Fruit fly (Drosophila melanogaster) whole organism: ENCODE measurements around the gene CG8360.

Experiments
- CG8478 ChIP-seq: fragments of >200 bp; optimal IDR thresholded peaks from 2 replicates; lab custom pipeline; 2018; ENCODE audit warnings: inconsistent platforms
- Dll ChIP-seq: fragments of >200 bp; optimal IDR thresholded peaks from 2 replicates; lab custom pipeline; 2017
- EcR ChIP-seq, 2 experiments: fragments of >200 bp; optimal IDR thresholded peaks; 2 replicates each; lab custom pipeline; 2017; ENCODE audit warnings: missing biosample characterization in 2 of 2, missing genetic modification characterization in 2 of 2, missing genetic modification reagents in 2 of 2
- pan ChIP-seq: fragments of >200 bp; optimal IDR thresholded peaks from 2 replicates; lab custom pipeline; 2017
- psq ChIP-seq: fragments of >200 bp; optimal IDR thresholded peaks from 2 replicates; lab custom pipeline; 2017
- usp ChIP-seq: fragments of >200 bp; optimal IDR thresholded peaks from 2 replicates; lab custom pipeline; 2017; ENCODE audit warnings: missing biosample characterization, missing genetic modification characterization, mixed read lengths

dm6 chr2L:8198757-8199156, 14.0 kb upstream of the CG8360 start, which contains the start of gene PGAP5:
- TF ChIP-seq psq (lab: Kevin White, UChicago) (no peak), Dll (lab: Kevin White, UChicago) (no peak), pan (lab: Kevin White, UChicago) (no peak), CG8478 (lab: Kevin White, UChicago) (no peak), usp (GFP tag; lab: Kevin White, UChicago) (no peak), EcR (GFP tag; optimal IDR thresholded peaks at IDR 0.05; lab: Kevin White, UChicago) (no peak)
